Fruit fly (Drosophila melanogaster) whole organism, embryonic: ENCODE measurements around the gene red.
A peak's percentile ranks its signal among the peaks of the same experiment; 100 is the strongest.

ENCODE experiments used
- Bgb ChIP-seq: fragments of 200-800 bp; sonication (Bioruptor generic); IDR thresholded peaks from 2 replicates; pipeline ENCODE4 v1.3.6; 2022; ENCODE audit warnings: missing biosample characterization, missing genetic modification characterization; ENCODE audit not compliant: partially characterized antibody
- CG10274 ChIP-seq: fragments of 200-800 bp; sonication (Bioruptor generic); optimal IDR thresholded peaks from 3 replicates; lab custom pipeline; 2017; ENCODE audit warnings: missing biosample characterization, mild to moderate bottlenecking, missing genetic modification characterization
- CG10959 ChIP-seq: fragments of 200-800 bp; sonication (Bioruptor generic); IDR thresholded peaks from 2 replicates; pipeline ENCODE4 v1.3.6; 2022; ENCODE audit warnings: missing biosample characterization, missing genetic modification characterization
- CG12659 ChIP-seq: fragments of 200-800 bp; sonication (Bioruptor generic); optimal IDR thresholded peaks from 3 replicates; lab custom pipeline; 2017; ENCODE audit warnings: mild to moderate bottlenecking, missing biosample characterization, missing genetic modification reagents, missing genetic modification characterization
- CG12769 ChIP-seq: fragments of 200-800 bp; sonication (Bioruptor generic); optimal IDR thresholded peaks from 2 replicates; lab custom pipeline; 2019; ENCODE audit warnings: missing biosample characterization, mild to moderate bottlenecking, missing genetic modification characterization, moderate library complexity
- CG12942 ChIP-seq: fragments of 200-800 bp; sonication (Bioruptor generic); optimal IDR thresholded peaks from 3 replicates; lab custom pipeline; 2016; ENCODE audit warnings: missing biosample characterization, missing genetic modification characterization
- CG15073 ChIP-seq: fragments of 200-800 bp; sonication (Bioruptor generic); optimal IDR thresholded peaks from 2 replicates; lab custom pipeline; 2016; ENCODE audit warnings: missing biosample characterization, missing genetic modification characterization
- CG1529 ChIP-seq: fragments of 200-800 bp; sonication (Bioruptor generic); optimal IDR thresholded peaks from 3 replicates; lab custom pipeline; 2018; ENCODE audit warnings: missing biosample characterization, missing genetic modification characterization
- CG17829 ChIP-seq: fragments of 200-800 bp; optimal IDR thresholded peaks from 2 replicates; lab custom pipeline; 2019; ENCODE audit warnings: missing biosample characterization, mild to moderate bottlenecking, missing genetic modification characterization, moderate library complexity
- CG2202 ChIP-seq: fragments of 200-800 bp; sonication (Bioruptor generic); optimal IDR thresholded peaks from 2 replicates; lab custom pipeline; 2018; ENCODE audit warnings: missing biosample characterization, mild to moderate bottlenecking, missing genetic modification characterization
- CG30020 ChIP-seq: fragments of 200-800 bp; optimal IDR thresholded peaks from 2 replicates; lab custom pipeline; 2019; ENCODE audit warnings: missing biosample characterization, mild to moderate bottlenecking, missing genetic modification characterization, moderate library complexity
- CG30403 ChIP-seq: fragments of 200-800 bp; sonication (Bioruptor generic); optimal IDR thresholded peaks from 3 replicates; lab custom pipeline; 2016; ENCODE audit warnings: missing biosample characterization, missing genetic modification characterization
- CG32532 ChIP-seq: fragments of 200-800 bp; sonication (Bioruptor generic); IDR thresholded peaks from 2 replicates; pipeline ENCODE4 v1.3.6; 2022; ENCODE audit warnings: missing biosample characterization, missing genetic modification characterization
- CG4328 ChIP-seq: fragments of 200-800 bp; sonication (Bioruptor generic); optimal IDR thresholded peaks from 3 replicates; lab custom pipeline; 2017; ENCODE audit warnings: missing biosample characterization, missing genetic modification reagents, missing genetic modification characterization
- CG5953 ChIP-seq: fragments of 200-800 bp; sonication (Bioruptor generic); IDR thresholded peaks from 2 replicates; pipeline ENCODE4 v1.3.6; 2022; ENCODE audit warnings: missing biosample characterization, missing genetic modification characterization
- CG6791 ChIP-seq: fragments of 200-800 bp; sonication (Bioruptor generic); IDR thresholded peaks from 3 replicates; pipeline ENCODE4 v1.3.6; 2022; ENCODE audit warnings: missing biosample characterization, missing genetic modification characterization; ENCODE audit not compliant: partially characterized antibody
- CG7556 ChIP-seq: fragments of 200-800 bp; sonication (Bioruptor generic); optimal IDR thresholded peaks from 2 replicates; lab custom pipeline; 2017; ENCODE audit warnings: missing biosample characterization, mild to moderate bottlenecking, missing genetic modification characterization
- CG8388 ChIP-seq: fragments of 200-800 bp; sonication (Bioruptor generic); optimal IDR thresholded peaks from 2 replicates; lab custom pipeline; 2019; ENCODE audit warnings: missing biosample characterization, mild to moderate bottlenecking, missing genetic modification characterization, moderate library complexity
- Camta ChIP-seq: fragments of 200-800 bp; sonication (Bioruptor generic); optimal IDR thresholded peaks from 2 replicates; lab custom pipeline; 2016; ENCODE audit warnings: missing biosample characterization, missing genetic modification characterization
- CkIIα-i1 ChIP-seq: fragments of 200-800 bp; sonication (Bioruptor generic); IDR thresholded peaks from 2 replicates; pipeline ENCODE4 v1.3.6; 2022; ENCODE audit warnings: missing biosample characterization, missing genetic modification characterization
- Dad ChIP-seq: fragments of 200-800 bp; sonication (Bioruptor generic); optimal IDR thresholded peaks from 3 replicates; lab custom pipeline; 2016; ENCODE audit warnings: missing biosample characterization, missing genetic modification characterization
- Dp ChIP-seq: fragments of 200-800 bp; sonication (Bioruptor generic); optimal IDR thresholded peaks from 2 replicates; lab custom pipeline; 2018; ENCODE audit warnings: missing biosample characterization, mild to moderate bottlenecking, missing genetic modification characterization, moderate library complexity
- Eip74EF ChIP-seq, 2 experiments: fragments of 200-800 bp in 1 of 2; fragments of >200 bp in 1 of 2; sonication (Bioruptor generic) in 1 of 2; optimal IDR thresholded peaks; 2 replicates each; lab custom pipeline; 2017 to 2019; ENCODE audit warnings: missing biosample characterization in 2 of 2, missing genetic modification characterization in 2 of 2, mild to moderate bottlenecking in 1 of 2, moderate library complexity in 1 of 2
- Fer1 ChIP-seq: fragments of 200-800 bp; sonication (Bioruptor generic); optimal IDR thresholded peaks from 2 replicates; lab custom pipeline; 2017; ENCODE audit warnings: missing biosample characterization, mild to moderate bottlenecking, missing genetic modification characterization
- Hmr ChIP-seq: fragments of 200-800 bp; sonication (Bioruptor generic); optimal IDR thresholded peaks from 3 replicates; lab custom pipeline; 2017; ENCODE audit warnings: mild to moderate bottlenecking, missing biosample characterization, missing genetic modification reagents, missing genetic modification characterization
- Hmx ChIP-seq: fragments of 200-800 bp; sonication (Bioruptor generic); optimal IDR thresholded peaks from 2 replicates; lab custom pipeline; 2016; ENCODE audit warnings: missing biosample characterization, missing genetic modification characterization
- Mes4 ChIP-seq: fragments of 200-800 bp; sonication (Bioruptor generic); optimal IDR thresholded peaks from 2 replicates; lab custom pipeline; 2016; ENCODE audit warnings: missing biosample characterization, missing genetic modification characterization
- Mrtf ChIP-seq: fragments of 200-800 bp; sonication (Bioruptor generic); IDR thresholded peaks from 3 replicates; pipeline ENCODE4 v1.3.6; 2022; ENCODE audit warnings: missing biosample characterization, missing genetic modification characterization
- PHDP ChIP-seq: fragments of 200-800 bp; sonication (Bioruptor generic); optimal IDR thresholded peaks from 3 replicates; lab custom pipeline; 2018; ENCODE audit warnings: missing biosample characterization, mild to moderate bottlenecking, missing genetic modification characterization, moderate library complexity
- Ptx1 ChIP-seq: fragments of 200-800 bp; sonication (Bioruptor generic); IDR thresholded peaks from 2 replicates; pipeline ENCODE4 v1.3.6; 2022; ENCODE audit warnings: missing biosample characterization, missing genetic modification characterization
- Sin3A ChIP-seq: fragments of >200 bp; optimal IDR thresholded peaks from 2 replicates; lab custom pipeline; 2018
- Sry-δ ChIP-seq: fragments of 200-800 bp; sonication (Bioruptor generic); optimal IDR thresholded peaks from 2 replicates; lab custom pipeline; 2016; ENCODE audit warnings: missing biosample characterization, missing genetic modification characterization
- Xrp1 ChIP-seq: fragments of 200-800 bp; sonication (Bioruptor generic); IDR thresholded peaks from 2 replicates; pipeline ENCODE4 v1.3.6; 2022; ENCODE audit warnings: missing biosample characterization, missing genetic modification characterization
- ab ChIP-seq: fragments of 200-800 bp; sonication (Bioruptor generic); optimal IDR thresholded peaks from 2 replicates; lab custom pipeline; 2016; ENCODE audit warnings: missing biosample characterization, missing genetic modification characterization
- ase ChIP-seq: fragments of 200-800 bp; sonication (Bioruptor generic); IDR thresholded peaks from 3 replicates; pipeline ENCODE4 v1.3.6; 2022; ENCODE audit warnings: missing biosample characterization, missing genetic modification characterization
- az2 ChIP-seq: fragments of 200-800 bp; sonication (Bioruptor generic); optimal IDR thresholded peaks from 3 replicates; lab custom pipeline; 2016; ENCODE audit warnings: missing biosample characterization, missing genetic modification characterization
- chm ChIP-seq: fragments of 200-800 bp; sonication (Bioruptor generic); IDR thresholded peaks from 2 replicates; pipeline ENCODE4 v1.3.6; 2022; ENCODE audit warnings: missing biosample characterization, missing genetic modification characterization
- crol ChIP-seq: fragments of 200-800 bp; sonication (Bioruptor generic); IDR thresholded peaks from 2 replicates; pipeline ENCODE4 v1.3.6; 2022; ENCODE audit warnings: missing biosample characterization, missing genetic modification characterization
- da ChIP-seq: fragments of 200-800 bp; sonication (Bioruptor generic); optimal IDR thresholded peaks from 2 replicates; lab custom pipeline; 2016; ENCODE audit warnings: missing biosample characterization, missing genetic modification characterization
- dmrt11E ChIP-seq: fragments of 200-800 bp; sonication (Bioruptor generic); optimal IDR thresholded peaks from 3 replicates; lab custom pipeline; 2018; ENCODE audit warnings: missing biosample characterization, mild to moderate bottlenecking, missing genetic modification characterization, moderate library complexity
- her ChIP-seq: fragments of 200-800 bp; sonication (Bioruptor generic); optimal IDR thresholded peaks from 2 replicates; lab custom pipeline; 2016; ENCODE audit warnings: missing biosample characterization, missing genetic modification characterization
- kni ChIP-seq: fragments of 200-800 bp; sonication (Bioruptor generic); optimal IDR thresholded peaks from 3 replicates; lab custom pipeline; 2017; ENCODE audit warnings: mild to moderate bottlenecking, missing biosample characterization, missing genetic modification reagents, missing genetic modification characterization
- nerfin-1 ChIP-seq: fragments of 200-800 bp; sonication (Bioruptor generic); optimal IDR thresholded peaks from 3 replicates; lab custom pipeline; 2019; ENCODE audit warnings: missing biosample characterization, mild to moderate bottlenecking, missing genetic modification characterization, moderate library complexity
- peb ChIP-seq: fragments of 200-800 bp; sonication (Bioruptor generic); IDR thresholded peaks from 2 replicates; pipeline ENCODE4 v1.3.6; 2022; ENCODE audit warnings: missing biosample characterization, missing genetic modification characterization
- psq ChIP-seq: fragments of 200-800 bp; sonication (Bioruptor generic); optimal IDR thresholded peaks from 2 replicates; lab custom pipeline; 2017; ENCODE audit warnings: missing biosample characterization, missing genetic modification characterization
- pzg ChIP-seq: fragments of 200-800 bp; sonication (Bioruptor generic); optimal IDR thresholded peaks from 3 replicates; lab custom pipeline; 2018; ENCODE audit warnings: missing biosample characterization, mild to moderate bottlenecking, missing genetic modification characterization, moderate library complexity
- schlank ChIP-seq: fragments of 200-800 bp; sonication (Bioruptor generic); optimal IDR thresholded peaks from 2 replicates; lab custom pipeline; 2018; ENCODE audit warnings: missing biosample characterization, mild to moderate bottlenecking, missing genetic modification characterization
- sna ChIP-seq: fragments of 200-800 bp; sonication (Bioruptor generic); IDR thresholded peaks from 2 replicates; pipeline ENCODE4 v1.3.6; 2022; ENCODE audit warnings: missing biosample characterization, missing genetic modification characterization; ENCODE audit not compliant: partially characterized antibody
- tio ChIP-seq: fragments of 200-800 bp; sonication (Bioruptor generic); optimal IDR thresholded peaks from 2 replicates; lab custom pipeline; 2017; ENCODE audit warnings: missing biosample characterization, missing genetic modification characterization, inconsistent platforms
- wek ChIP-seq: fragments of 200-800 bp; sonication (Bioruptor generic); optimal IDR thresholded peaks from 3 replicates; lab custom pipeline; 2018; ENCODE audit warnings: missing biosample characterization, mild to moderate bottlenecking, missing genetic modification characterization, moderate library complexity
- z ChIP-seq: fragments of 200-800 bp; sonication (Bioruptor generic); IDR thresholded peaks from 3 replicates; pipeline ENCODE4 v1.3.6; 2022; ENCODE audit warnings: missing biosample characterization, missing genetic modification characterization
- zen2 ChIP-seq: fragments of 200-800 bp; sonication (Bioruptor generic); IDR thresholded peaks from 3 replicates; pipeline ENCODE4 v1.3.6; 2022; ENCODE audit warnings: missing biosample characterization, missing genetic modification characterization; ENCODE audit not compliant: partially characterized antibody

Gene red

DNA sequence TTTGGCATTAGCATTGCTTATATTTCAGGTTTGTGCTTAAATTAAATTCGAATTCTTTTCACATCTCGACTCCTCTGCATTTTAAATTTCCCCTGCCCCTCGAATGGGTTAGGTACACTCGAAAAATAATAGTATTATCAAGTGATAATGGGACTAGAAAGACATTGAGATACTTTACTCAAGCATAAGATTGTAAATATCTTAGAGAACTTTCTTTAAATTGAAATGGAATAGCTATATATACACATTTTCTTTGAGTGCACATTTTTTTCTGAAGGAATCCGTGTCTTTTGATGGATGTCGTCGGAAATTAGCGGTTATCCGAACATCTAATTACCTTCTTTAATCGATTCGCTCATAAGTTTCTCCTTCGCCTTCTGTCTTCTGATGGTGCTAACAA lies 22.2 kb downstream of the red start (continued):
- TF ChIP-seq pzg (GFP tag; lab: Kevin White, UChicago) (no peak), Mes4 (no peak), nerfin-1 (no peak), CG30403 (peak; percentile 31), Dp (GFP tag; lab: Kevin White, UChicago) (no peak), schlank (tag; lab: Kevin White, UChicago) (no peak), Bgb (GFP tag; lab: Robert Waterston, UW) (no peak), CG17829 (tag; lab: Kevin White, UChicago) (peak; percentile 25), zen2 (GFP tag; lab: Robert Waterston, UW) (no peak), CG10959 (GFP tag; lab: Robert Waterston, UW) (no peak), psq (GFP tag; lab: Kevin White, UChicago) (no peak), CG1529 (GFP tag; lab: Kevin White, UChicago) (no peak), CG8388 (GFP tag; lab: Kevin White, UChicago) (no peak), wek (no peak), chm (GFP tag; lab: Robert Waterston, UW) (no peak), CG7556 (GFP tag; lab: Kevin White, UChicago) (no peak), CG32532 (GFP tag; lab: Robert Waterston, UW) (peak; percentile 75), Hmx (GFP tag; lab: Kevin White, UChicago) (no peak), crol (GFP tag; lab: Robert Waterston, UW) (no peak), CG12942 (GFP tag; lab: Kevin White, UChicago) (no peak), her (GFP tag; lab: Kevin White, UChicago) (no peak), Eip74EF (GFP tag; optimal IDR thresholded peaks at IDR 0.05; lab: Kevin White, UChicago) (no peak), az2 (GFP tag; lab: Kevin White, UChicago) (no peak), kni (no peak), Xrp1 (GFP tag; lab: Robert Waterston, UW) (peak; percentile 53), CG4328 (GFP tag; lab: Kevin White, UChicago) (no peak), Sin3A (lab: Kevin White, UChicago) (no peak), ab (no peak), CG6791 (GFP tag; lab: Robert Waterston, UW) (no peak), Hmr (no peak), Sry-δ (GFP tag; lab: Kevin White, UChicago) (no peak), sna (GFP tag; lab: Robert Waterston, UW) (no peak), Mrtf (GFP tag; lab: Robert Waterston, UW) (no peak), Ptx1 (GFP tag; lab: Robert Waterston, UW) (peak; percentile 16; the same call in 1 of the 2 replicates), ase (GFP tag; lab: Robert Waterston, UW) (no peak), Fer1 (GFP tag; lab: Kevin White, UChicago) (no peak), CG2202 (no peak), CG10274 (GFP tag; lab: Kevin White, UChicago) (no peak), CG5953 (GFP tag; lab: Robert Waterston, UW) (no peak), CG12659 (GFP tag; lab: Kevin White, UChicago) (no peak), CG12769 (no peak), CkIIα-i1 (GFP tag; lab: Robert Waterston, UW) (no peak), Dad (GFP tag; lab: Kevin White, UChicago) (no peak), dmrt11E (tag; lab: Kevin White, UChicago) (peak; percentile 16), PHDP (tag; lab: Kevin White, UChicago) (no peak), Camta (GFP tag; lab: Kevin White, UChicago) (peak; percentile 24), tio (GFP tag; lab: Kevin White, UChicago) (no peak), CG15073 (no peak), peb (GFP tag; lab: Robert Waterston, UW) (no peak), da (GFP tag; lab: Kevin White, UChicago) (no peak), z (no peak), CG30020 (no peak)
